Worm (Caenorhabditis elegans) whole organism, late embryonic: ENCODE measurements around the gene faxc-1.

ENCODE experiments used
- C08G9.2 ChIP-seq: sonication (generic microtip); optimal IDR thresholded peaks from 2 replicates; lab custom pipeline; 2016; ENCODE audit warnings: mild to moderate bottlenecking, missing genetic modification characterization, moderate library complexity, missing compliant biosample characterization
- F13H6.1 ChIP-seq: sonication (generic microtip); optimal IDR thresholded peaks from 2 replicates; lab custom pipeline; 2016; ENCODE audit warnings: missing genetic modification characterization, missing compliant biosample characterization
- ahr-1 ChIP-seq: sonication (generic microtip); optimal IDR thresholded peaks from 2 replicates; lab custom pipeline; 2016; ENCODE audit warnings: missing genetic modification characterization, missing compliant biosample characterization
- ama-1 ChIP-seq: fragments of 150-350 bp; optimal IDR thresholded peaks from 2 replicates; lab custom pipeline; 2014
- ceh-24 ChIP-seq: sonication (generic microtip); optimal IDR thresholded peaks from 2 replicates; lab custom pipeline; 2016; ENCODE audit warnings: mild to moderate bottlenecking, missing genetic modification characterization, missing compliant biosample characterization
- fkh-10 ChIP-seq: fragments of 150-350 bp; optimal IDR thresholded peaks from 2 replicates; lab custom pipeline; 2014; ENCODE audit warnings: missing biosample characterization, missing genetic modification reagents, missing genetic modification characterization
- nfya-1 ChIP-seq: sonication (generic microtip); optimal IDR thresholded peaks from 2 replicates; lab custom pipeline; 2017; ENCODE audit warnings: missing genetic modification characterization, mild to moderate bottlenecking, missing compliant biosample characterization, antibody characterized with exemption, moderate library complexity
- pag-3 ChIP-seq: sonication (generic microtip); optimal IDR thresholded peaks from 2 replicates; lab custom pipeline; 2016; ENCODE audit warnings: missing compliant biosample characterization, missing genetic modification characterization, borderline replicate concordance
- pha-2 ChIP-seq: sonication (generic microtip); optimal IDR thresholded peaks from 2 replicates; lab custom pipeline; 2017; ENCODE audit warnings: mild to moderate bottlenecking, missing genetic modification characterization, missing compliant biosample characterization
- sox-4 ChIP-seq: sonication (generic microtip); optimal IDR thresholded peaks from 2 replicates; lab custom pipeline; 2017; ENCODE audit warnings: mild to moderate bottlenecking, missing genetic modification characterization, inconsistent platforms, missing compliant biosample characterization

DNA sequence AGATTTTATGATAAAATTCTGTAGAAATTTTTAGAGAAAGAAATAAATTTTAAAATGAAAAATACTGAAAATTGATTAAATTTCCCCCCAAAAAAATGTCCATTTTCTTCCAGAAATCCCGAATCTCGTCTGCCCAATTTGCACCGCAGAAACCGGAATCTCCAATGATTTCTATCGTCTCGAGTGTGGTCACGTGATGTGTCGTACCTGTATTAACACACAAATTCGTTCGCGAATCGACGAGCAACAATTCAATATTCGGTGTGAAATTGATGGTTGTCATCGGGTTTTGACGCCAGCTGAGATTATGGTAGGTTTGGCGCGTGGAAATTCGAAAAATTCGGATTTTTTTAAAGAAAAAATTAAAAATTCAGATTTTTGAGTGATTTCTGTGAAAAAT lies 32.6 kb downstream of the faxc-1 start:
- TF ChIP-seq sox-4 (tag; lab: Kevin White, UChicago): no peak
- no peak for TF ChIP-seq pha-2 (tag; lab: Kevin White, UChicago)
- no peak for TF ChIP-seq fkh-10
- TF ChIP-seq ama-1 (lab: Kevin White, UChicago): no peak
- TF ChIP-seq C08G9.2: no peak
- no peak for TF ChIP-seq nfya-1
- no peak for TF ChIP-seq ceh-24 (tag; lab: Kevin White, UChicago)
- no peak for TF ChIP-seq F13H6.1 (tag; lab: Kevin White, UChicago)
- TF ChIP-seq ahr-1 (tag; lab: Kevin White, UChicago): no peak
- TF ChIP-seq pag-3: no peak
